Fruit fly (Drosophila melanogaster) whole organism, embryonic: ENCODE results near the gene TTLL5.

Experiments
- Aef1 ChIP-seq: fragments of 200-800 bp; sonication (Bioruptor generic); IDR thresholded peaks from 3 replicates; pipeline ENCODE4 v1.3.6; 2022; ENCODE audit warnings: missing biosample characterization, missing genetic modification characterization
- CG10147 ChIP-seq: fragments of 200-800 bp; sonication (Bioruptor generic); optimal IDR thresholded peaks from 2 replicates; lab custom pipeline; 2019; ENCODE audit warnings: missing biosample characterization, mild to moderate bottlenecking, missing genetic modification characterization, moderate library complexity
- CG10209 ChIP-seq: fragments of 200-800 bp; sonication (Bioruptor generic); optimal IDR thresholded peaks from 3 replicates; lab custom pipeline; 2017; ENCODE audit warnings: missing biosample characterization, mild to moderate bottlenecking, missing genetic modification characterization, missing genetic modification reagents
- CG10543 ChIP-seq: fragments of 200-800 bp; sonication (Bioruptor generic); optimal IDR thresholded peaks from 3 replicates; lab custom pipeline; 2017; ENCODE audit warnings: missing biosample characterization, mild to moderate bottlenecking, missing genetic modification characterization, moderate library complexity
- CG11504 ChIP-seq: fragments of 200-800 bp; sonication (Bioruptor generic); optimal IDR thresholded peaks from 3 replicates; lab custom pipeline; 2019; ENCODE audit warnings: missing biosample characterization, mild to moderate bottlenecking, missing genetic modification characterization, moderate library complexity
- CG11696 ChIP-seq: fragments of 200-800 bp; sonication (Bioruptor generic); IDR thresholded peaks from 2 replicates; pipeline ENCODE4 v1.3.6; 2022; ENCODE audit warnings: missing biosample characterization, missing genetic modification characterization
- CG12391 ChIP-seq: fragments of 200-800 bp; sonication (Bioruptor generic); optimal IDR thresholded peaks from 3 replicates; lab custom pipeline; 2018; ENCODE audit warnings: missing biosample characterization, mild to moderate bottlenecking, missing genetic modification characterization, moderate library complexity
- CG13296 ChIP-seq: fragments of 200-800 bp; sonication (Bioruptor generic); optimal IDR thresholded peaks from 3 replicates; lab custom pipeline; 2018; ENCODE audit warnings: missing biosample characterization, mild to moderate bottlenecking, missing genetic modification characterization
- CG13424 ChIP-seq: fragments of 200-800 bp; sonication (Bioruptor generic); optimal IDR thresholded peaks from 2 replicates; lab custom pipeline; 2019; ENCODE audit warnings: missing biosample characterization, mild to moderate bottlenecking, missing genetic modification characterization, moderate library complexity
- CG15269 ChIP-seq: fragments of 200-800 bp; sonication (Bioruptor generic); optimal IDR thresholded peaks from 2 replicates; lab custom pipeline; 2018; ENCODE audit warnings: missing biosample characterization, mild to moderate bottlenecking, missing genetic modification characterization, moderate library complexity
- CG15514 ChIP-seq: fragments of 200-800 bp; sonication (Bioruptor generic); optimal IDR thresholded peaks from 3 replicates; lab custom pipeline; 2017; ENCODE audit warnings: missing biosample characterization, missing genetic modification characterization, mild to moderate bottlenecking, moderate library complexity, missing genetic modification reagents
- CG17359 ChIP-seq: fragments of 200-800 bp; sonication (Bioruptor generic); optimal IDR thresholded peaks from 3 replicates; lab custom pipeline; 2018; ENCODE audit warnings: missing biosample characterization, mild to moderate bottlenecking, missing genetic modification characterization, moderate library complexity
- CG18599 ChIP-seq: fragments of 200-800 bp; sonication (Bioruptor generic); optimal IDR thresholded peaks from 3 replicates; lab custom pipeline; 2017; ENCODE audit warnings: missing biosample characterization, missing genetic modification characterization, mild to moderate bottlenecking, moderate library complexity, missing genetic modification reagents
- CG2678 ChIP-seq: fragments of 200-800 bp; sonication (Bioruptor generic); optimal IDR thresholded peaks from 3 replicates; lab custom pipeline; 2019; ENCODE audit warnings: missing biosample characterization, mild to moderate bottlenecking, missing genetic modification characterization, moderate library complexity
- CG32767 ChIP-seq: fragments of 200-800 bp; sonication (Bioruptor generic); IDR thresholded peaks from 2 replicates; pipeline ENCODE4 v1.3.6; 2022; ENCODE audit warnings: missing biosample characterization, missing genetic modification characterization
- CG3281 ChIP-seq: fragments of 200-800 bp; sonication (Bioruptor generic); optimal IDR thresholded peaks from 3 replicates; lab custom pipeline; 2017; ENCODE audit warnings: missing biosample characterization, mild to moderate bottlenecking, missing genetic modification characterization
- CG6683 ChIP-seq: fragments of 200-800 bp; sonication (Bioruptor generic); optimal IDR thresholded peaks from 2 replicates; lab custom pipeline; 2017; ENCODE audit warnings: missing biosample characterization, mild to moderate bottlenecking, missing genetic modification characterization, missing genetic modification reagents
- CG7357 ChIP-seq: fragments of 200-800 bp; sonication (Bioruptor generic); IDR thresholded peaks from 3 replicates; pipeline ENCODE4 v1.3.6; 2022; ENCODE audit warnings: missing biosample characterization, missing genetic modification characterization
- CG7556 ChIP-seq: fragments of 200-800 bp; sonication (Bioruptor generic); optimal IDR thresholded peaks from 2 replicates; lab custom pipeline; 2017; ENCODE audit warnings: missing biosample characterization, mild to moderate bottlenecking, missing genetic modification characterization
- CG7839 ChIP-seq: fragments of 200-800 bp; sonication (Bioruptor generic); optimal IDR thresholded peaks from 3 replicates; lab custom pipeline; 2018; ENCODE audit warnings: missing biosample characterization, mild to moderate bottlenecking, missing genetic modification characterization, moderate library complexity
- CG9817 ChIP-seq: fragments of 200-800 bp; sonication (Bioruptor generic); optimal IDR thresholded peaks from 2 replicates; lab custom pipeline; 2018; ENCODE audit warnings: missing biosample characterization, mild to moderate bottlenecking, missing genetic modification characterization, moderate library complexity
- Dad ChIP-seq: fragments of 200-800 bp; sonication (Bioruptor generic); optimal IDR thresholded peaks from 3 replicates; lab custom pipeline; 2016; ENCODE audit warnings: missing biosample characterization, missing genetic modification characterization
- Fer3 ChIP-seq: fragments of 200-800 bp; sonication (Bioruptor generic); optimal IDR thresholded peaks from 2 replicates; lab custom pipeline; 2018; ENCODE audit warnings: missing biosample characterization, mild to moderate bottlenecking, missing genetic modification characterization, moderate library complexity
- Hmr ChIP-seq: fragments of 200-800 bp; sonication (Bioruptor generic); optimal IDR thresholded peaks from 3 replicates; lab custom pipeline; 2017; ENCODE audit warnings: mild to moderate bottlenecking, missing biosample characterization, missing genetic modification reagents, missing genetic modification characterization
- Hr51 ChIP-seq, 2 experiments: fragments of 200-800 bp; sonication (Bioruptor generic); optimal IDR thresholded peaks; 2 replicates in 1 of 2; 3 replicates in 1 of 2; lab custom pipeline; 2016 to 2018; ENCODE audit warnings: missing biosample characterization in 2 of 2, missing genetic modification characterization in 2 of 2, mild to moderate bottlenecking in 1 of 2, moderate library complexity in 1 of 2
- Lhr ChIP-seq: fragments of 200-800 bp; sonication (Bioruptor generic); optimal IDR thresholded peaks from 3 replicates; lab custom pipeline; 2017; ENCODE audit warnings: mild to moderate bottlenecking, missing biosample characterization, missing genetic modification reagents, missing genetic modification characterization
- MESR4 ChIP-seq: fragments of 200-800 bp; sonication (Bioruptor generic); optimal IDR thresholded peaks from 2 replicates; lab custom pipeline; 2018; ENCODE audit warnings: missing biosample characterization, mild to moderate bottlenecking, missing genetic modification characterization, moderate library complexity
- Med ChIP-seq: fragments of 200-800 bp; sonication (Bioruptor generic); peaks from one replicate; lab custom pipeline; 2016; ENCODE audit warnings: missing biosample characterization, missing genetic modification characterization, mild to moderate bottlenecking, inconsistent platforms, moderate library complexity
- NfI ChIP-seq: fragments of 200-800 bp; sonication (Bioruptor generic); optimal IDR thresholded peaks from 3 replicates; lab custom pipeline; 2018; ENCODE audit warnings: missing biosample characterization, mild to moderate bottlenecking, missing genetic modification characterization, moderate library complexity
- Oli ChIP-seq: fragments of 200-800 bp; sonication (Bioruptor generic); optimal IDR thresholded peaks from 2 replicates; lab custom pipeline; 2018; ENCODE audit warnings: missing biosample characterization, mild to moderate bottlenecking, missing genetic modification characterization, moderate library complexity
- Sox100B ChIP-seq: fragments of 200-800 bp; sonication (Bioruptor generic); optimal IDR thresholded peaks from 3 replicates; lab custom pipeline; 2018; ENCODE audit warnings: missing biosample characterization, mild to moderate bottlenecking, missing genetic modification characterization
- Sox102F ChIP-seq: fragments of 200-800 bp; sonication (Bioruptor generic); optimal IDR thresholded peaks from 2 replicates; lab custom pipeline; 2018; ENCODE audit warnings: missing biosample characterization, mild to moderate bottlenecking, missing genetic modification characterization, moderate library complexity
- da ChIP-seq: fragments of 200-800 bp; sonication (Bioruptor generic); optimal IDR thresholded peaks from 2 replicates; lab custom pipeline; 2016; ENCODE audit warnings: missing biosample characterization, missing genetic modification characterization
- dmrt99B ChIP-seq: fragments of 200-800 bp; sonication (Bioruptor generic); optimal IDR thresholded peaks from 2 replicates; lab custom pipeline; 2018; ENCODE audit warnings: missing biosample characterization, mild to moderate bottlenecking, missing genetic modification characterization, moderate library complexity
- emc ChIP-seq: fragments of 200-800 bp; sonication (Bioruptor generic); optimal IDR thresholded peaks from 2 replicates; lab custom pipeline; 2016; ENCODE audit warnings: missing biosample characterization, missing genetic modification characterization
- exex ChIP-seq: fragments of 200-800 bp; sonication (Bioruptor generic); optimal IDR thresholded peaks from 4 replicates; lab custom pipeline; 2018; ENCODE audit warnings: missing biosample characterization, mild to moderate bottlenecking, missing genetic modification characterization, moderate library complexity
- gsb ChIP-seq: fragments of 200-800 bp; sonication (Bioruptor generic); IDR thresholded peaks from 2 replicates; pipeline ENCODE4 v1.3.6; 2022; ENCODE audit warnings: missing biosample characterization, missing genetic modification characterization
- lab ChIP-seq: fragments of 200-800 bp; sonication (Bioruptor generic); optimal IDR thresholded peaks from 3 replicates; lab custom pipeline; 2017; ENCODE audit warnings: missing biosample characterization, missing genetic modification characterization, mild to moderate bottlenecking, moderate library complexity, missing genetic modification reagents
- org-1 ChIP-seq: fragments of 200-800 bp; sonication (Bioruptor generic); optimal IDR thresholded peaks from 2 replicates; lab custom pipeline; 2017; ENCODE audit warnings: missing biosample characterization, missing genetic modification characterization
- phol ChIP-seq: fragments of 200-800 bp; sonication (Bioruptor generic); optimal IDR thresholded peaks from 3 replicates; lab custom pipeline; 2018; ENCODE audit warnings: missing biosample characterization, mild to moderate bottlenecking, missing genetic modification characterization, moderate library complexity
- sens ChIP-seq: fragments of 200-800 bp; sonication (Bioruptor generic); peaks from one replicate; lab custom pipeline; 2016; ENCODE audit warnings: missing biosample characterization, missing genetic modification characterization
- slbo ChIP-seq: fragments of 200-800 bp; sonication (Bioruptor generic); IDR thresholded peaks from 2 replicates; pipeline ENCODE4 v1.3.6; 2022; ENCODE audit warnings: missing biosample characterization, missing genetic modification characterization
- sug ChIP-seq: fragments of 200-800 bp; optimal IDR thresholded peaks from 2 replicates; lab custom pipeline; 2019; ENCODE audit warnings: missing biosample characterization, mild to moderate bottlenecking, missing genetic modification characterization, moderate library complexity
- twi ChIP-seq: fragments of 200-800 bp; optimal IDR thresholded peaks from 2 replicates; lab custom pipeline; 2019; ENCODE audit warnings: missing biosample characterization, mild to moderate bottlenecking, missing genetic modification characterization, moderate library complexity

The TTLL5 gene

dm6 chr3R:25152342-25152741, 29.6 kb upstream of the TTLL5 start (continued):
- TF ChIP-seq CG10543 (GFP tag; lab: Kevin White, UChicago) (peak; percentile 54), Oli (tag; lab: Kevin White, UChicago) (peak; percentile 5), CG7556 (peak; percentile 58), gsb (GFP tag; lab: Robert Waterston, UW) (no peak), CG12391 (tag; lab: Kevin White, UChicago) (peak; percentile 5), CG10147 (GFP tag; lab: Kevin White, UChicago) (peak; percentile 48), emc (GFP tag; lab: Kevin White, UChicago) (no peak), dmrt99B (tag; lab: Kevin White, UChicago) (peak; percentile 52), Sox102F (GFP tag; lab: Kevin White, UChicago) (peak; percentile 4), MESR4 (GFP tag; lab: Kevin White, UChicago) (no peak), CG7357 (GFP tag; lab: Robert Waterston, UW) (0 out of 3 replicates have a peak, but pooled peaks have one; percentile 25), Dad (GFP tag; lab: Kevin White, UChicago) (no peak), CG11696 (peak; percentile 16; the same call in 1 of the 2 replicates), da (GFP tag; lab: Kevin White, UChicago) (no peak), sens (peak; percentile 57), CG7839 (peak; percentile 36), Med (GFP tag; lab: Kevin White, UChicago) (peak; percentile 49), slbo (GFP tag; lab: Robert Waterston, UW) (0 out of 2 replicates have a peak, but pooled peaks have one; percentile 15), org-1 (GFP tag; lab: Kevin White, UChicago) (peak; percentile 10), CG18599 (GFP tag; lab: Kevin White, UChicago) (peak; percentile 79), CG11504 (tag; lab: Kevin White, UChicago) (peak; percentile 55), sug (tag; lab: Kevin White, UChicago) (peak; percentile 32), CG10209 (GFP tag; lab: Kevin White, UChicago) (peak; percentile 13), Hr51 (GFP tag; optimal IDR thresholded peaks at IDR 0.05; lab: Kevin White, UChicago) (peak in 1 of 2 experiments; percentile 48), lab (GFP tag; lab: Kevin White, UChicago) (peak; percentile 55), CG17359 (peak; percentile 19), CG6683 (GFP tag; lab: Kevin White, UChicago) (no peak), NfI (peak; percentile 1), CG15269 (tag; lab: Kevin White, UChicago) (peak; percentile 22), Lhr (GFP tag; lab: Kevin White, UChicago) (no peak), CG32767 (GFP tag; lab: Robert Waterston, UW) (no peak), twi (tag; lab: Kevin White, UChicago) (no peak), CG13424 (peak; percentile 36), Sox100B (peak; percentile 5), Fer3 (tag; lab: Kevin White, UChicago) (peak; percentile 25), CG9817 (tag; lab: Kevin White, UChicago) (peak; percentile 7), Hmr (GFP tag; lab: Kevin White, UChicago) (peak; percentile 34), CG3281 (GFP tag; lab: Kevin White, UChicago) (peak; percentile 45), Aef1 (GFP tag; lab: Robert Waterston, UW) (no peak), phol (tag; lab: Kevin White, UChicago) (no peak), CG13296 (GFP tag; lab: Kevin White, UChicago) (peak; percentile 55), exex (no peak), CG2678 (tag; lab: Kevin White, UChicago) (peak; percentile 66), CG15514 (GFP tag; lab: Kevin White, UChicago) (peak; percentile 13)
